Worm (Caenorhabditis elegans): Measurements from ENCODE around the gene cnt-1.
A peak's percentile ranks its signal among the peaks of the same experiment; 100 is the strongest.

cnt-1 gene

DNA sequence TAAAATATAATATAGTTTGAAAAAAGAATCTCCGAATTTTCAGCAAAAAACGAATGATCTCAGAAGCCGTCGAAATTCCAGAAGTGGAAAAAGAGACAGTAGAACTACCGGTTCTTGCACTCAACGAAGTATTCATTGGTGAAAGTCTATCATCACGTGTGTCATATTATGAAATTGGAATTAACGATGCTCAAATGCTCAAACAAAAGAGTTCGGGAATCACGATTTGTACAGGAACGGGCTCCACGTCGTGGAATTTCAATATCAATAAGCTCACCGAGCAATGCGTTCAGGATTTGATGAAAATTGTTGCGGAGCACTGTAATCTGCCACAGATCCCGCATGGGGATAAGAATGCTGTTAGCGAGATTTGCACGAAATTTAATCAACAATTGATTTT lies 30.4 kb downstream of the cnt-1 start:
- TF ChIP-seq dpl-1 (GFP tag; optimal IDR thresholded peaks at IDR 0.05) (no peak), ztf-3 (GFP tag; optimal IDR thresholded peaks at IDR 0.05) (no peak), Y56A3A.18 (GFP tag; IDR thresholded peaks at IDR 0.05) (no peak), D2030.7 (GFP tag; IDR thresholded peaks at IDR 0.05) (no peak), cebp-1 (GFP tag; IDR thresholded peaks at IDR 0.05) (peak; percentile 63; the same call in 1 of the 2 replicates), cebp-1 (tag; optimal IDR thresholded peaks at IDR 0.05) (peak; percentile 56), B0035.1 (tag; optimal IDR thresholded peaks at IDR 0.05) (no peak), snpc-1.3 (tag; optimal IDR thresholded peaks at IDR 0.05; ENCODE audit: insufficient read depth) (no peak), C17E4.6 (GFP tag; IDR thresholded peaks at IDR 0.05) (no peak), ama-1 (optimal IDR thresholded peaks at IDR 0.05) (peak; percentile 34), ama-1 (GFP tag; optimal IDR thresholded peaks at IDR 0.05) (no peak), hmg-20 (GFP tag; IDR thresholded peaks at IDR 0.05) (no peak), sdz-38 (tag; optimal IDR thresholded peaks at IDR 0.05) (no peak), nhr-27 (tag; optimal IDR thresholded peaks at IDR 0.05) (no peak), Y67H2A.10 (GFP tag; conservative IDR thresholded peaks at IDR 0.05) (no peak), K12H6.12 (tag; optimal IDR thresholded peaks at IDR 0.05) (no peak), ceh-27 (GFP tag; optimal IDR thresholded peaks at IDR 0.05) (no peak), B0336.3 (GFP tag; IDR thresholded peaks at IDR 0.05) (0 out of 2 replicates have a peak, but pooled peaks have one; percentile 21), F22D6.2 (tag; optimal IDR thresholded peaks at IDR 0.05) (no peak), rpc-1 (optimal IDR thresholded peaks at IDR 0.05) (no peak), rpc-1 (tag; optimal IDR thresholded peaks at IDR 0.05) (no peak), sea-2 (GFP tag; IDR thresholded peaks at IDR 0.05) (no peak), ccch-3 (GFP tag; optimal IDR thresholded peaks at IDR 0.05) (no peak), zfh-2 (GFP tag; conservative IDR thresholded peaks at IDR 0.05) (no peak), Y95B8A.8 (GFP tag; IDR thresholded peaks at IDR 0.05) (no peak), zim-3 (tag; optimal IDR thresholded peaks at IDR 0.05) (peak; percentile 41), ztf-22 (GFP tag; optimal IDR thresholded peaks at IDR 0.05) (no peak), rec-8 (tag; optimal IDR thresholded peaks at IDR 0.05) (no peak), nfya-1 (tag; optimal IDR thresholded peaks at IDR 0.05; ENCODE audit: borderline replicate concordance, insufficient read depth) (no peak), pha-4 (tag; optimal IDR thresholded peaks at IDR 0.05) (no peak), madf-6 (GFP tag; IDR thresholded peaks at IDR 0.05) (peak; percentile 17; the same call in 1 of the 2 replicates), ceh-91 (GFP tag; IDR thresholded peaks at IDR 0.05) (no peak), bed-1 (GFP tag; IDR thresholded peaks at IDR 0.05) (no peak), efl-1 (GFP tag; optimal IDR thresholded peaks at IDR 0.05) (no peak), chd-7 (tag; optimal IDR thresholded peaks at IDR 0.05) (peak; percentile 54), F57C9.4 (tag; optimal IDR thresholded peaks at IDR 0.05) (peak; percentile 47), ceh-79 (tag; optimal IDR thresholded peaks at IDR 0.05) (peak; percentile 25), tbx-9 (tag; optimal IDR thresholded peaks at IDR 0.05; ENCODE audit: borderline replicate concordance) (no peak), F52B5.7 (tag; optimal IDR thresholded peaks at IDR 0.05) (peak; percentile 36), dox-1 (GFP tag; IDR thresholded peaks at IDR 0.05) (no peak), B0261.1 (tag; optimal IDR thresholded peaks at IDR 0.05) (no peak), F55B11.4 (tag; optimal IDR thresholded peaks at IDR 0.05; ENCODE audit: borderline replicate concordance, insufficient read depth) (no peak), ztf-26 (tag; optimal IDR thresholded peaks at IDR 0.05) (peak; percentile 38), mel-28 (tag; optimal IDR thresholded peaks at IDR 0.05; ENCODE audit: borderline replicate concordance) (peak; percentile 69), T07F8.4 (tag; optimal IDR thresholded peaks at IDR 0.05) (no peak), egl-18 (GFP tag; IDR thresholded peaks at IDR 0.05) (no peak), nhr-120 (GFP tag; IDR thresholded peaks at IDR 0.05) (no peak), F39B2.1 (GFP tag; IDR thresholded peaks at IDR 0.05) (no peak), mcd-1 (GFP tag; IDR thresholded peaks at IDR 0.05) (no peak), C06A6.2 (GFP tag; conservative IDR thresholded peaks at IDR 0.05) (no peak)

Measured in whole organism, young adult.